Worm (Caenorhabditis elegans) whole organism, mixed stage, embryonic: Measurements from ENCODE around the gene affl-2.

Experiments
- lin-13 ChIP-seq: fragments of 150-350 bp; optimal IDR thresholded peaks from 2 replicates; lab custom pipeline; 2014; ENCODE audit warnings: missing biosample characterization, missing genetic modification characterization
- nhr-12 ChIP-seq: fragments of 150-350 bp; optimal IDR thresholded peaks from 2 replicates; lab custom pipeline; 2014; ENCODE audit warnings: missing biosample characterization, missing genetic modification characterization
- nhr-237 ChIP-seq: fragments of 150-350 bp; optimal IDR thresholded peaks from 2 replicates; lab custom pipeline; 2014; ENCODE audit warnings: missing biosample characterization, missing genetic modification characterization

DNA sequence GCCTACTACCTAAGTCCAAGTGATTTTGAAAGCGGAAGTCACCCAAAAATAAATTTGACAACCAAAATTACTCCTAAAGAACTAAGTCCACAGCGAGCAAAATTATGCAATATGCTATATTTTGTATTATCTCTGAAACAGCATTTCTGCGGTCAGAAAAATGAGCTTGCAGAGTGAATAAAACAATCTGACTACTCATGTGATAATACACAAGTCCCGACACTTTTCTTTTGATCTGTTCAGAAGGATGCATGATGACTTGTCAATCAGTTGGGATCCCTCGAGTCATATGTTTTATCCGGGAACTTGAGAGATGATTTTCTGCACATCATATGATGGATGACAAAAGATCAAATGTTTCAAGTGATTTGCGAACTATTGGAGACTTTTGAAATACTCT lies 49.6 kb upstream of the affl-2 start:
- TF ChIP-seq nhr-237 (tag; lab: Kevin White, UChicago) (no peak), nhr-12 (no peak), lin-13 (tag; lab: Kevin White, UChicago) (no peak)
